Fruit fly (Drosophila melanogaster) Kc167 (cell line): ENCODE results near the gene Syn1.

Source experiments
- Sin3A ChIP-seq: fragments of >200 bp; optimal IDR thresholded peaks from 2 replicates; lab custom pipeline; 2018; ENCODE audit warnings: missing external identifiers
- h ChIP-seq: fragments of >200 bp; optimal IDR thresholded peaks from 3 replicates; lab custom pipeline; 2018; ENCODE audit warnings: missing external identifiers
- insv ChIP-seq: fragments of >200 bp; optimal IDR thresholded peaks from 3 replicates; lab custom pipeline; 2018; ENCODE audit warnings: missing external identifiers
- psq ChIP-seq: fragments of >200 bp; optimal IDR thresholded peaks from 2 replicates; lab custom pipeline; 2017; ENCODE audit warnings: missing external identifiers

DNA sequence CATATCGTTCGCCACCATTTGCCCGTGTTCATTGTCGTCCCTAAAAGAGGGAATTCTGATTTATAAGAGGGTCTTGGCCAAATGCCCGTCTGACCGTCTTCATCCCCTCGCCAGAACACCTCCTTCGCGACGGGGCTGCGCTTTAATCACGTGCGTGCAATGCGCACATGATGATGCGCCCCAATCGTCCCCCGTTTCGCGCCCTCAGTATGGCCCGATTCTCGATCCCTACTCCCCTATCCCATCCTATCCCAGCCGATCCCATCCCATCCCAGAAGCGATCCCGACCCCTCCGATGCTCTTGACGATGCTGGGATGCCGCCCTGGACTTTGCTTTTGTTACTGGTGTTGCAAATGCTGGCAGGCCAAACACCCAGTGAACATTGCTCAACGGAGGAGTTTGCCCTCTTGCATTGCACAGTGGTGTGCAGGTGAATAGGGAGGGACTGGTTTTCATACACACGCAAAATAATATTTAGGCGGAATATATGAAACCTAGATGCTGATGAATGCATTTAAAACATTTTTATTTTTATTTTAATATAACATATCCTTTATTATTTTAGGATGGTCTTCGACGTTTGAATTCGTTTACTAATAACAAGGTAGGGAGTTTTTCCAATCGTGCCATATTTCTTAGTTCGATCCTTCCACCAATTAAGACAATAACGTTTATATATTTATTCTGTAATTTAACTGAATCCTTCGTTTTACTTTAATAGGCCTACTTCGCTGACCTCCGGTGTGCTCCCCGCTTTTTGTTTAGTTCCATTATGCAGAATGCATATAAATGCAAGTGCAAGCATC lies 60.3 kb downstream of the Syn1 start:
- TF ChIP-seq insv (lab: Kevin White, UChicago) (no peak), psq (lab: Kevin White, UChicago) (no peak), Sin3A (lab: Kevin White, UChicago) (no peak), h (lab: Kevin White, UChicago) (no peak)
